Worm (Caenorhabditis elegans) whole organism, L3 larva: ENCODE measurements around the gene acs-12.

ENCODE experiments used
- ceh-9 ChIP-seq: sonication (generic microtip); optimal IDR thresholded peaks from 2 replicates; lab custom pipeline; 2018; ENCODE audit warnings: missing biosample characterization, missing genetic modification characterization
- egl-27 ChIP-seq: sonication (generic microtip); optimal IDR thresholded peaks from 4 replicates; lab custom pipeline; 2017; ENCODE audit warnings: missing biosample characterization, missing genetic modification reagents, missing genetic modification characterization
- lin-15B ChIP-seq: fragments of 150-350 bp; optimal IDR thresholded peaks from 2 replicates; lab custom pipeline; 2014; ENCODE audit warnings: missing biosample characterization, missing genetic modification characterization
- unc-39 ChIP-seq: sonication (generic microtip); optimal IDR thresholded peaks from 4 replicates; lab custom pipeline; 2017; ENCODE audit warnings: missing biosample characterization, missing genetic modification characterization

- TF ChIP-seq lin-15B (tag; lab: Kevin White, UChicago) = no peak
- no peak for TF ChIP-seq egl-27
- TF ChIP-seq ceh-9 (tag; lab: Kevin White, UChicago) = no peak
- no peak for TF ChIP-seq unc-39
Measured at ce11 chrV:20904094-20904268, at the start of gene acs-12.
